Fruit fly (Drosophila melanogaster): ENCODE data around the gene Elp4.

Gene Elp4

dm6 chr2L:5523848-5524473 is at the start of gene Elp4, which contains the start of gene Vps52:
TSS of gene Elp4 (plus strand) at chr2L:5524139.
TSS of gene Vps52 (minus strand) at chr2L:5523898.
- TF ChIP-seq pan (optimal IDR thresholded peaks at IDR 0.05) (no peak), sv (GFP tag; optimal IDR thresholded peaks at IDR 0.05) (peak; percentile 65), Myc (optimal IDR thresholded peaks at IDR 0.05) (peak; percentile 71), Vsx2 (GFP tag; optimal IDR thresholded peaks at IDR 0.05; ENCODE audit: partially characterized antibody) (no peak), foxo (GFP tag; optimal IDR thresholded peaks at IDR 0.05) (peak in 1 of 2 experiments; percentile 82), CG9705 (GFP tag; optimal IDR thresholded peaks at IDR 0.05) (peak; percentile 51), psq (GFP tag; optimal IDR thresholded peaks at IDR 0.05) (peak; percentile 72), OdsH (GFP tag; optimal IDR thresholded peaks at IDR 0.05) (peak; percentile 70), CrebA (GFP tag; optimal IDR thresholded peaks at IDR 0.05; ENCODE audit: borderline replicate concordance) (no peak), Hr78 (GFP tag; optimal IDR thresholded peaks at IDR 0.05) (no peak), dl (GFP tag; optimal IDR thresholded peaks at IDR 0.05; ENCODE audit: insufficient read depth in 1 of 2, partially characterized antibody in 2 of 2) (no peak), ey (GFP tag; optimal IDR thresholded peaks at IDR 0.05) (peak; percentile 61), CG32264 (GFP tag; optimal IDR thresholded peaks at IDR 0.05) (no peak), Hr83 (GFP tag; optimal IDR thresholded peaks at IDR 0.05; ENCODE audit: poor library complexity, severe bottlenecking) (peak; percentile 1), rgr (GFP tag; optimal IDR thresholded peaks at IDR 0.05) (peak; percentile 84), Jra (GFP tag; optimal IDR thresholded peaks at IDR 0.05) (no peak), Rel (GFP tag; optimal IDR thresholded peaks at IDR 0.05) (no peak), Rel (tag; optimal IDR thresholded peaks at IDR 0.05) (peak; percentile 31), h (GFP tag; optimal IDR thresholded peaks at IDR 0.05) (no peak), Sp1 (GFP tag; optimal IDR thresholded peaks at IDR 0.05) (peak; percentile 79), HLH106 (tag; optimal IDR thresholded peaks at IDR 0.05) (peak; percentile 82), Dif (GFP tag; optimal IDR thresholded peaks at IDR 0.05; ENCODE audit: partially characterized antibody) (no peak), Dfd (GFP tag; optimal IDR thresholded peaks at IDR 0.05) (no peak), GATAd (GFP tag; optimal IDR thresholded peaks at IDR 0.05) (no peak), jim (GFP tag; optimal IDR thresholded peaks at IDR 0.05) (no peak), brk (GFP tag; optimal IDR thresholded peaks at IDR 0.05) (no peak), dsf (GFP tag; optimal IDR thresholded peaks at IDR 0.05; ENCODE audit: borderline replicate concordance) (no peak), Mio (GFP tag; optimal IDR thresholded peaks at IDR 0.05) (no peak), dmrt93B (GFP tag; optimal IDR thresholded peaks at IDR 0.05) (no peak), br (GFP tag; optimal IDR thresholded peaks at IDR 0.05) (no peak)

- TF ChIP-seq Abd-B (GFP tag; optimal IDR thresholded peaks at IDR 0.05) (no peak), tai (GFP tag; optimal IDR thresholded peaks at IDR 0.05) (no peak), Rel (GFP tag; optimal IDR thresholded peaks at IDR 0.05) (no peak), Rel (tag; optimal IDR thresholded peaks at IDR 0.05) (no peak), CG32264 (GFP tag; optimal IDR thresholded peaks at IDR 0.05) (no peak), Hr78 (GFP tag; optimal IDR thresholded peaks at IDR 0.05) (no peak), ey (GFP tag; optimal IDR thresholded peaks at IDR 0.05) (peak; percentile 20), fru (GFP tag; optimal IDR thresholded peaks at IDR 0.05) (peak; percentile 38), GATAd (GFP tag; optimal IDR thresholded peaks at IDR 0.05) (no peak), Dfd (GFP tag; optimal IDR thresholded peaks at IDR 0.05) (no peak), Jra (GFP tag; optimal IDR thresholded peaks at IDR 0.05) (no peak), foxo (GFP tag; optimal IDR thresholded peaks at IDR 0.05) (peak in 1 of 2 experiments; percentile 51), jim (GFP tag; optimal IDR thresholded peaks at IDR 0.05) (no peak), Hr83 (GFP tag; optimal IDR thresholded peaks at IDR 0.05; ENCODE audit: poor library complexity, severe bottlenecking) (no peak), N (GFP tag; optimal IDR thresholded peaks at IDR 0.05) (no peak), br (GFP tag; optimal IDR thresholded peaks at IDR 0.05) (no peak), Dif (GFP tag; optimal IDR thresholded peaks at IDR 0.05; ENCODE audit: partially characterized antibody) (no peak), dsf (GFP tag; optimal IDR thresholded peaks at IDR 0.05; ENCODE audit: borderline replicate concordance) (no peak), sv (GFP tag; optimal IDR thresholded peaks at IDR 0.05) (peak; percentile 72), woc (GFP tag; optimal IDR thresholded peaks at IDR 0.05) (no peak), pan (optimal IDR thresholded peaks at IDR 0.05) (no peak), rgr (GFP tag; optimal IDR thresholded peaks at IDR 0.05) (peak; percentile 21), lola (GFP tag; optimal IDR thresholded peaks at IDR 0.05) (no peak), HLH106 (tag; optimal IDR thresholded peaks at IDR 0.05) (no peak), h (GFP tag; optimal IDR thresholded peaks at IDR 0.05) (peak; percentile 24), usp (GFP tag; optimal IDR thresholded peaks at IDR 0.05) (no peak), dmrt93B (GFP tag; optimal IDR thresholded peaks at IDR 0.05) (no peak), Myc (optimal IDR thresholded peaks at IDR 0.05) (no peak), OdsH (GFP tag; optimal IDR thresholded peaks at IDR 0.05) (no peak), CG9705 (GFP tag; optimal IDR thresholded peaks at IDR 0.05) (no peak), brk (GFP tag; optimal IDR thresholded peaks at IDR 0.05) (no peak), Sp1 (GFP tag; optimal IDR thresholded peaks at IDR 0.05) (no peak), CrebA (GFP tag; optimal IDR thresholded peaks at IDR 0.05; ENCODE audit: borderline replicate concordance) (no peak)
These were observed 47.2 kb upstream of the Elp4 start for dm6 chr2L:5476699-5477098.
